Fruit fly (Drosophila melanogaster): Measurements from ENCODE around the gene Fic.

Fic gene

DNA sequence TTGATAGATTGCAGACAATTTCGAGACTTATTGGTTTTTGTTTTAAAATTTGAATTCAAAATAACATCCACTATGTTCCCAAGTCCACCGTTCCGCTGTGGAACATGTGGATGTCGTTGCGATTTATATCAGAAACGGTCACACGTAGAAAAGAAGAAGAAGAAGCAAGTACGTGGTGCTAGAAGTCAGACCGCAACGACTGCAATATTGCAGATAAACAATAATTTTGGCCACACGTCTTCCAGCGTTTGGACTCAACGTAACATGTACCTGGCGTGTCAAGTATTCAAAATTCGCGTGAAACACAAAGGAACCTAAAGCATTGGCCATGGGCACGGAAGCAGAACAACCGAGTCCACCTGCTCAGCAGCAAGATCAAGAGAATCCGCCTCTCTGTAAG, at the start of gene Fic:
TSS of gene Fic (plus strand) at position 139 of the 400 bp plus-strand sequence.
- TF ChIP-seq Sin3A (optimal IDR thresholded peaks at IDR 0.05) (no peak), h (optimal IDR thresholded peaks at IDR 0.05) (no peak), Myc (optimal IDR thresholded peaks at IDR 0.05) (no peak), insv (optimal IDR thresholded peaks at IDR 0.05) (no peak)

DNA sequence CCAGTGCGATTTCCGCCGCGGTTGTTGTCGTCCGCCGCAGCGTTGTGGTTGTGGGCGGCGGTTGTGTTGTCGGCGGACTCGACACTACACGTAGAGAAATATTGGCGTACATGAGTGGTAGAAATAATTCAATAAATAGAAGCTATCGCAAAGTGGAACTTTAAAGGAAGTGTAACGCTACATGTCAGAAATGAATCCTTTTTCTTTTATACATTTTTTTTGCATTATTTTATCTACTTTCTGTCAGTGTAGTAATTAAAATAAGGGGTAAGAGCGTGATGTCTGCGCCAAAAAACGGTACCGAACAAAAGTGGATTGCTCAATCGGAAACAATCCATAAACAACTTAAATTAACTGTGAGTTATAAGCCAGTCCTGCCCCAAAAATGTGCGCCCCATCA, 44.9 kb upstream of the Fic start:
- TF ChIP-seq Sin3A (optimal IDR thresholded peaks at IDR 0.05) = no peak
- TF ChIP-seq insv (optimal IDR thresholded peaks at IDR 0.05) = no peak
- no peak for TF ChIP-seq psq (optimal IDR thresholded peaks at IDR 0.05)
- TF ChIP-seq Myc (optimal IDR thresholded peaks at IDR 0.05) = no peak
- TF ChIP-seq h (optimal IDR thresholded peaks at IDR 0.05) = no peak
- no peak for TF ChIP-seq ttk (optimal IDR thresholded peaks at IDR 0.05)

DNA sequence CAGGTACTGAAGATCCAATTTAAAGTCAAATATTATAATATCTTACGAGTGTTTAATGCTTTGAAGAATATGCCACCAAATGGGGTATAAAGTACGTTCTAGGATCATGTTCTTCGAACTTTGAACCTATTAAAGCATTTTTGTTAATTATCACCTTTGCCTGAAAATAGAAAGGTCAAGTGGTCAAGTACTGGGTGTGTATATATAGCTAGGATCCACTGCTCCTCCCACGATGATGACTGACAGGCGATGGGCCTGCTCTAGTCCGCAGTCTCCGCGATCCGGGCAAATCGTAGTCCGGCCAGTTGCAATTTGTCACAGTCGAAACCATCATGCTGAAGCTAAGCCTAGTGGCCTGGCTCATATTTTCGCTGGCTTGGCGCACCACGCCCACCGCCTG, 43.2 kb upstream of the Fic start, which contains the start of gene Nepl5:
TSS of gene Nepl5 (plus strand) at position 301 of the 400 bp plus-strand sequence.
- TF ChIP-seq insv (optimal IDR thresholded peaks at IDR 0.05) = no peak
- no peak for TF ChIP-seq Sin3A (optimal IDR thresholded peaks at IDR 0.05)
- TF ChIP-seq h (optimal IDR thresholded peaks at IDR 0.05) = no peak
- TF ChIP-seq psq (optimal IDR thresholded peaks at IDR 0.05) = no peak
- no peak for TF ChIP-seq ttk (optimal IDR thresholded peaks at IDR 0.05)
- TF ChIP-seq Myc (optimal IDR thresholded peaks at IDR 0.05) = no peak

DNA sequence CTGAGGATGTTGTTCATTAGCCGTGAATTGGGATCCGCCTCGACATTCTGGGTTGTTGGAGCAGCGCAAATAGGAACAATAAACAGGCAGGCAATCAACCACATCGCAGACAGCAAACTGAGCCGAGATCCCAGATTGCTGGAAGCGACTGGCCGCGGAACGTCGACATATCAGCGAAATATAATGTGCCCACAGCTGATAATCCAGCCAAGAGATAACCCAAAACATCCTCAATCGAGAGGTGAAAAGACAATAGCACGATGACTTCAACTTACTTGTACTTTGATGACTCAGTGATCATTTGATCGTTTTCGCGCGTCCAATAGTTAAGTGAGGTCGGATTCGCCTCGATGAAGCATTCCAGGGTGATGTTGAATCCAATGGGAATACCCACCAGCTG, 38.7 kb upstream of the Fic start, which contains the start of gene Nepl6:
TSS of gene Nepl6 (minus strand) at position 104 of the 400 bp plus-strand sequence.
- TF ChIP-seq psq (optimal IDR thresholded peaks at IDR 0.05) = no peak
- TF ChIP-seq Myc (optimal IDR thresholded peaks at IDR 0.05) = no peak

DNA sequence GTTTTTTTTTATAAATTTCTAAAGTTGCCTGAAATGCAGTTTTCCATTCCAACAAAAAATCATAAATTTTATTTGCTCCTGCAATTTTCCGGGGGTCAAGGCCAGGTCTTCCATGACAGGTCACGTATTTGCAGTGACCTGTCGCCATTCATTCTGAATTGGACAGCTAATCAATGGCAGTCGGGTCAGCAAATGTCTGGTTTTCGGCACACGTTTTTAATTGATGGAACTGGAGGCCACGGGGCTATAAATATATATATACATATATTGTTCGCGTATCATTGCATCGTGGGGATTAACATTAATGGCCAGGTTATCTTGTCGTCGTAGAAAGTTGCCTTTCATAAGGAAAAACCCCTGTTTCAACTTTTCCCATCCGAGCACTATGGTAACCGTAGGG, 37.1 kb upstream of the Fic start:
- TF ChIP-seq h (optimal IDR thresholded peaks at IDR 0.05) = no peak
- TF ChIP-seq insv (optimal IDR thresholded peaks at IDR 0.05) = no peak
- no peak for TF ChIP-seq Myc (optimal IDR thresholded peaks at IDR 0.05)
- TF ChIP-seq psq (optimal IDR thresholded peaks at IDR 0.05) = no peak
- no peak for TF ChIP-seq ttk (optimal IDR thresholded peaks at IDR 0.05)
- TF ChIP-seq Sin3A (optimal IDR thresholded peaks at IDR 0.05) = no peak

DNA sequence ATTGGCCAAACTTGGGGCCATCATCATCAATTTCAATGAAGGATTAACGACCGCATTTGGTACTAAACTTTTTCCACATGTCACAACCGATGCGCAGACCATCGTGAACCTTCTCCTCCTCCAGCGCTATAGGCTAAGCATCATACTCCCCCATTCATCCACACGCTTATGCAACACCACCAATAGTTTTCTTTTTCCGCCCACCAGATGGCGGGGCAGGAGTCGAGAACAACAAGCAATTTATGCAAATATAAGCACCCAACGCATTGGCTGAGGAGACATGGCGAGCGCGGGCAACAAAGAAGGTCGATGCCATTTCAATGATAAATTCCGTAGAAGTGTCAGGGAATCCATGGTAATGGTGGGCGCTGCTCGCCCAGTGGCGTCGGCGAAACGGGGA, 32.7 kb upstream of the Fic start:
- TF ChIP-seq ttk (optimal IDR thresholded peaks at IDR 0.05) (no peak), h (optimal IDR thresholded peaks at IDR 0.05) (no peak), Myc (optimal IDR thresholded peaks at IDR 0.05) (no peak), Sin3A (optimal IDR thresholded peaks at IDR 0.05) (no peak), insv (optimal IDR thresholded peaks at IDR 0.05) (no peak), psq (optimal IDR thresholded peaks at IDR 0.05) (no peak)

DNA sequence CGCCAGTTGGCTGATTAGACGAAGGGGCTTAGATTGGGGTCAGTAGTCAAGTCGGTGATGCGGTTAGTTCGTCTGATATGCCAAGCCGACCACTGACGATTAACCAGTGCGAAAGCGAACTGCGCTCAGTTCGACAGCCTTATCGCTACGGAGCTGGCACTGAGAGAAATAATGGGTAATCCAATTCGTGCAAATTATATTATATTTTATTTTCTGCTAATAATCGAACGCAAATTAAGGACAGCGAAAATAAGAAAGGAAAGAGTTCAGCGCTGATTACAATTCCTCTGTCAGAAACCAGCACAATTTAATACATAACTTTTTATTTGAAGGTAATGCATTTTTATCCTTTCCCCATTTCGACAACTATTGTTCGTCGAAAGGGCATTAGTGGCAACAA, 27.0 kb upstream of the Fic start, which contains the start of gene CG42369:
TSS of gene CG42369 (minus strand) at position 101 of the 400 bp plus-strand sequence.
- TF ChIP-seq h (optimal IDR thresholded peaks at IDR 0.05) = no peak
- TF ChIP-seq insv (optimal IDR thresholded peaks at IDR 0.05) = no peak
- TF ChIP-seq Myc (optimal IDR thresholded peaks at IDR 0.05) = no peak
- TF ChIP-seq psq (optimal IDR thresholded peaks at IDR 0.05) = no peak
- TF ChIP-seq Sin3A (optimal IDR thresholded peaks at IDR 0.05) = no peak
- TF ChIP-seq ttk (optimal IDR thresholded peaks at IDR 0.05) = no peak

DNA sequence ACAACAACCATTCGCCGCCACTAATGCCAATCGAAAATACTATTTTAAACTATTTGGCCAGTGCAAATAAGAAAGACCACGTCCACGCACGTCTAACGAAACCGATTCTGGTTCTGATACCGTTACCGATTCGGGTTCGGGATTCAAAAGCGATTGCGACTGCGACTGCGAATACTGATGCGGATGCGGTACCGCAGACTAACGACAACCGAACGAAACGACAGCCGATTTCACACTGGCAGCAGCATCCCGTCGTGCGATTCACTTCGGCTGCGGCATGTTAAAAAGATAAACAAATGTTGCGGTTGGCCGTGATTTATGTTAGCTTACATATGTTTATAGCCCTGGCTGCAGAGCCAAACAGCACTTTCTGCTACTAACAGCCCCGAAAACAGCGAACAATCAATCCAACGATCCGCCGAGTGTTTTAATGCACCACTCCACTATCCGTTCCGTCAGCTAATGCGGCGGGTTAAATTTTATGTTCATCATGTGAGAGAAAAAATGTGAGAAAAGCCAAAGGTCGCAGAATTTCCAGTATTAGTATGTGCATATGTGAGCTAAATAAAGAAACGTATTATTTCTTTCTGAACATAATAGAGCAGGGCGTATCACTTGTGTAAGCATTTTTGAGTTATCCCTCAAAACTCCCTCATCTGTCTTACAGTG, 12.9 kb upstream of the Fic start, which contains the start of gene DIP-epsilon:
TSS of gene DIP-epsilon (minus strand) at position 238 of the 669 bp plus-strand sequence.
- no peak for TF ChIP-seq Sin3A (optimal IDR thresholded peaks at IDR 0.05)
- TF ChIP-seq insv (optimal IDR thresholded peaks at IDR 0.05) = no peak
- TF ChIP-seq Myc (optimal IDR thresholded peaks at IDR 0.05) = no peak

DNA sequence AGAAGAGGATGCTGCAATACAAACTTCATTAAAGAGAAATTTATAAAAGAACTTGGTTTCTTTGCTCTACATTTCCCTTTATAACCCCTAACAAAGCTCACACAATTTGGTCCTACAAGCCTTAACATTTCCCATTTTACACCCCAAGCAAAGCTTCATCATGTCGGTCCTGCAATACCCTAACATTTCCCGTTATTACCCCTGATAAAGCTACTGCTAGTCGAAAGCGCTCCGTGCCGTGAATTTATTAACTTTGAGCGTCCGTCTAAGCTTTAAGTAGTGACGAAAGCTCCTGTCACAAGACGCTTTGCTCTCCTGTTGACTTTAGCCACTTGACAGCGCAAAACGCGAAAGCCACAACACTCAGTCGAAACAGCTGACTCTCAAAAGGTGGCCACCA, 12.2 kb upstream of the Fic start, which contains the start of gene CG13982:
TSS of gene CG13982 (plus strand) at position 363 of the 400 bp plus-strand sequence.
- no peak for TF ChIP-seq h (optimal IDR thresholded peaks at IDR 0.05)
- TF ChIP-seq Sin3A (optimal IDR thresholded peaks at IDR 0.05) = no peak
- TF ChIP-seq psq (optimal IDR thresholded peaks at IDR 0.05) = no peak
- TF ChIP-seq Myc (optimal IDR thresholded peaks at IDR 0.05) = no peak

DNA sequence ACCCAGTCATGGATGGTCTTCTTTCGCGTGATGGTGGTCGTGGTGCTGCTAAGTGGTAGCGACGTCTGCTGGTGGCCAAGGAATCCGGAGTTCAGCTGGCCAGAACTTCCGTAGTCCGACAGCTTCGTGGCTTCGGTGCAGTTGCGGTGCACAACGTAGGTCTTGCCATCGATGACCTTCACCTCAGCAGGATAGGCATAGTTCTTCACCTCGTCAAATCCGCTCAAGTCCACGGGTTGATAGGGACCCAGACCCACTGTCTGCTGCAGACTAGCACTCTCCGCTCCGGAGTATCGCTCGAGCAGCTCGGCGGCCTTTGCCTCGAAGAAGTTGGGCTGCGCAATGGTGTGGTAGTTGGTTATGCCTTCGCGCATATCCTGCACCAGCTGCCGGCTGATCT, 2.6 kb upstream of the Fic start:
- TF ChIP-seq Myc (optimal IDR thresholded peaks at IDR 0.05) (no peak), h (optimal IDR thresholded peaks at IDR 0.05) (no peak), Sin3A (optimal IDR thresholded peaks at IDR 0.05) (no peak), ttk (optimal IDR thresholded peaks at IDR 0.05) (no peak), psq (optimal IDR thresholded peaks at IDR 0.05) (no peak), insv (optimal IDR thresholded peaks at IDR 0.05) (no peak)

DNA sequence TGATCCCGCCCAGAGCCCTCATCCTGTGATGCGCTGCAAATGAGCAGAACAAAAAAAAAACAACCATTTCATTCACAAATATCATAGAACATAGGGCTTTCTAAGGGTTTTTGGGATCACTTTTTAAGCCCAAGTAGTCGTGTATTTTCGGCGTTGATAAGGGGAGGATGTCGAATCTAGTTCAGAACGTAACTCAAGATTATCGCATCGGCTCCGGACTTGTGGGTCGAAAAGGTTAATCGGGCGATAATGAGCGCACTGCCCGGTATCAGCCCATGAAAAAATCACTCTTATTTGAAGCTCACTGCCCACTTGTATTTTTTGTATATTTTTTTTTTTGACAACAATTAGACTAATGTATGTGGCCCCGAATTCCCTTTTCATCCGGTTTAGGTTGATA, 1.6 kb upstream of the Fic start:
- TF ChIP-seq psq (optimal IDR thresholded peaks at IDR 0.05) (no peak), Sin3A (optimal IDR thresholded peaks at IDR 0.05) (no peak), h (optimal IDR thresholded peaks at IDR 0.05) (no peak), insv (optimal IDR thresholded peaks at IDR 0.05) (no peak), Myc (optimal IDR thresholded peaks at IDR 0.05) (no peak), ttk (optimal IDR thresholded peaks at IDR 0.05) (no peak)

DNA sequence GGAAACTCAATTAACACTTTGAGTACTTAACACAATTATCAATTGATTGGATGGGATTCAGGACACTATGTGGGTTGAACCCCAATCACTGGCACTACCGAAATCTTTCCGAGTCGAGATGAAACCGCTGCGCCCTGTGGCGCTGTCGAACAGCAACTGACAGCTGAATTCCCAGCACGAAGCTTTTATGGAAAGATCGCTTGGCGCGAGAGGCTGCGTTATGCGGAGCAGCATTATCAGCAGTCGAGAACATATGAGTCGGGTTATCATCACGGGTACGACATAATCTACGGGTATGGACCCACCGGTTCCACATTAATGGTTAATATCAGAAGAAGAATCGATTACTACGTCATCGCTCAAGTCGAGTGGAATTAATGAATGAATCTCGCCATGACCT, 988 bp upstream of the Fic start, which contains the start of gene Tig:
TSS of gene Tig (minus strand) at position 163 of the 400 bp plus-strand sequence.
- TF ChIP-seq ttk (optimal IDR thresholded peaks at IDR 0.05) (no peak), psq (optimal IDR thresholded peaks at IDR 0.05) (no peak), Sin3A (optimal IDR thresholded peaks at IDR 0.05) (no peak), h (optimal IDR thresholded peaks at IDR 0.05) (no peak), Myc (optimal IDR thresholded peaks at IDR 0.05) (no peak), insv (optimal IDR thresholded peaks at IDR 0.05) (no peak)

DNA sequence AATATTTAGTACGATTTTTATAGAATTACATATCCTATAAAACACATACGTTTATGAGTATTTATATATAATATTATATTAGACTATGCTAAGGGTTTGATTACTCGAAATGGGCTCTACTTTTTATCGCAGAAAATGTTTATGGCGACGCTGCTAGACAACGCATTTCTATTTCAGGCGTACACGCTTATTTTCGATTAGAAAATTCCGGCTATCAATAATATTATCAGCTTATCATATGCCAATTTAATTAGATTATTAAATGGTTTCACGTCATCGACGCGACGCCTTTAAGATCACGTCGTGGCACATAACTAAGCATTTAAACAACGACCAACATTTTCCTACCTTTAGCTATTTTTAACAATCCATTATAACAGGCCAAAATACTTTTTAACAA, 2.2 kb downstream of the Fic start:
- TF ChIP-seq insv (optimal IDR thresholded peaks at IDR 0.05) (no peak), Sin3A (optimal IDR thresholded peaks at IDR 0.05) (no peak), h (optimal IDR thresholded peaks at IDR 0.05) (no peak), psq (optimal IDR thresholded peaks at IDR 0.05) (no peak), Myc (optimal IDR thresholded peaks at IDR 0.05) (no peak), ttk (optimal IDR thresholded peaks at IDR 0.05) (no peak)
